Worm (Caenorhabditis elegans): ENCODE measurements around the gene sqd-1.

ce11 chrIV:6321667-6322066, 2.3 kb upstream of the sqd-1 start, which contains the start of gene Y73B6BL.29:
- TF ChIP-seq elt-2 (tag; optimal IDR thresholded peaks at IDR 0.05) (peak; percentile 58), lin-11 (tag; optimal IDR thresholded peaks at IDR 0.05) (no peak), pat-9 (tag; optimal IDR thresholded peaks at IDR 0.05) (no peak)
